Fruit fly (Drosophila melanogaster) S2 (cell line): ENCODE measurements around the gene CG11710.
A peak's percentile ranks its signal among the peaks of the same experiment; 100 is the strongest.

ENCODE experiments used
- CG8478 ChIP-seq: fragments of >200 bp; optimal IDR thresholded peaks from 2 replicates; lab custom pipeline; 2018
- CTCF ChIP-seq, 2 experiments: fragments of >200 bp; optimal IDR thresholded peaks; 2 replicates each; lab custom pipeline; 2018

dm6 chrX:20385865-20386264, 43.6 kb downstream of the CG11710 start:
- TF ChIP-seq CG8478 (lab: Kevin White, UChicago) = no peak
- TF ChIP-seq CTCF (optimal IDR thresholded peaks at IDR 0.05; lab: Kevin White, UChicago) = peak; percentile 53
